Worm (Caenorhabditis elegans) whole organism, L4 larva: Measurements from ENCODE around the gene scl-10.

Experiments used
- F37D6.2 ChIP-seq: sonication (generic microtip); optimal IDR thresholded peaks from 2 replicates; lab custom pipeline; 2016; ENCODE audit warnings: mild to moderate bottlenecking, missing genetic modification characterization, missing compliant biosample characterization
- T20F7.1 ChIP-seq: fragments of 200-800 bp; sonication (Bioruptor generic); optimal IDR thresholded peaks from 2 replicates; lab custom pipeline; 2018; ENCODE audit warnings: mild to moderate bottlenecking, missing genetic modification characterization, missing compliant biosample characterization
- Y105C5A.15 ChIP-seq: fragments of 200-800 bp; sonication (Bioruptor generic); IDR thresholded peaks from 2 replicates; pipeline ENCODE4 v1.3.6; 2022; ENCODE audit warnings: missing genetic modification characterization, missing compliant biosample characterization
- Y5F2A.4 ChIP-seq: fragments of 200-800 bp; sonication (Bioruptor generic); optimal IDR thresholded peaks from 2 replicates; lab custom pipeline; 2018; ENCODE audit warnings: mild to moderate bottlenecking, missing genetic modification characterization, missing compliant biosample characterization
- Y75B8A.6 ChIP-seq: fragments of 200-800 bp; sonication (Bioruptor generic); IDR thresholded peaks from 2 replicates; pipeline ENCODE4 v1.3.6; 2022; ENCODE audit warnings: missing genetic modification reagents, missing genetic modification characterization, missing compliant biosample characterization
- ZK546.5 ChIP-seq, 2 experiments: sonication (generic microtip); optimal IDR thresholded peaks; 2 replicates each; lab custom pipeline; 2017; ENCODE audit warnings: missing biosample characterization in 2 of 2, missing genetic modification characterization in 2 of 2
- aha-1 ChIP-seq: fragments of 150-350 bp; peaks from one replicate; lab custom pipeline; 2014; ENCODE audit warnings: missing biosample characterization, missing genetic modification characterization
- ceh-82 ChIP-seq: sonication (generic microtip); optimal IDR thresholded peaks from 2 replicates; lab custom pipeline; 2017; ENCODE audit warnings: missing biosample characterization, missing genetic modification characterization
- ces-1 ChIP-seq: fragments of 150-350 bp; sonication (generic microtip); optimal IDR thresholded peaks from 4 replicates; lab custom pipeline; 2014; ENCODE audit warnings: missing biosample characterization, missing genetic modification reagents, missing genetic modification characterization
- cey-2 ChIP-seq: sonication (generic microtip); optimal IDR thresholded peaks from 3 replicates; lab custom pipeline; 2017; ENCODE audit warnings: missing genetic modification characterization, mild to moderate bottlenecking, missing compliant biosample characterization, antibody characterized with exemption, borderline replicate concordance; ENCODE audit not compliant: insufficient read depth
- ctbp-1 ChIP-seq: fragments of 200-800 bp; sonication (Bioruptor generic); IDR thresholded peaks from 2 replicates; pipeline ENCODE4 v1.3.6; 2022; ENCODE audit warnings: missing genetic modification reagents, missing genetic modification characterization, missing compliant biosample characterization
- daf-12 ChIP-seq: fragments of 150-350 bp; optimal IDR thresholded peaks from 2 replicates; lab custom pipeline; 2014; ENCODE audit warnings: missing biosample characterization, missing genetic modification reagents, missing genetic modification characterization
- daf-16 ChIP-seq, 3 experiments: sonication (generic microtip); optimal IDR thresholded peaks; 2 replicates each; lab custom pipeline; 2016 to 2017; ENCODE audit warnings: missing genetic modification characterization in 3 of 3, missing genetic modification reagents in 3 of 3, mild to moderate bottlenecking in 2 of 3, missing compliant biosample characterization in 2 of 3, missing biosample characterization in 1 of 3, moderate library complexity in 1 of 3
- daf-8 ChIP-seq: fragments of 200-800 bp; sonication (Bioruptor generic); IDR thresholded peaks from 2 replicates; pipeline ENCODE4 v1.3.6; 2022; ENCODE audit warnings: missing genetic modification characterization, missing compliant biosample characterization
- dmd-6 ChIP-seq: fragments of 200-800 bp; sonication (Bioruptor generic); IDR thresholded peaks from 2 replicates; pipeline ENCODE4 v1.3.6; 2022; ENCODE audit warnings: missing genetic modification reagents, missing genetic modification characterization, missing compliant biosample characterization
- duxl-1 ChIP-seq: sonication (generic microtip); optimal IDR thresholded peaks from 2 replicates; lab custom pipeline; 2016; ENCODE audit warnings: mild to moderate bottlenecking, missing genetic modification characterization, moderate library complexity, missing compliant biosample characterization; ENCODE audit not compliant: poor library complexity
- dve-1 ChIP-seq: sonication (generic microtip); optimal IDR thresholded peaks from 2 replicates; lab custom pipeline; 2017; ENCODE audit warnings: antibody characterized with exemption, mild to moderate bottlenecking, missing genetic modification characterization, missing compliant biosample characterization; ENCODE audit not compliant: insufficient read depth
- hif-1 ChIP-seq, 2 experiments: sonication (generic microtip); optimal IDR thresholded peaks; 2 replicates each; lab custom pipeline; 2016 to 2017; ENCODE audit warnings: missing compliant biosample characterization in 2 of 2, missing genetic modification characterization in 2 of 2, missing genetic modification reagents in 2 of 2, missing genotype in 2 of 2, mild to moderate bottlenecking in 1 of 2
- hlh-30 ChIP-seq: sonication (generic microtip); optimal IDR thresholded peaks from 2 replicates; lab custom pipeline; 2017; ENCODE audit warnings: antibody characterized with exemption, mild to moderate bottlenecking, missing genetic modification characterization, missing compliant biosample characterization; ENCODE audit not compliant: insufficient read depth
- hmg-1.1 ChIP-seq: fragments of 200-800 bp; sonication (Bioruptor generic); IDR thresholded peaks from 2 replicates; pipeline ENCODE4 v1.3.6; 2022; ENCODE audit warnings: missing genetic modification reagents, missing genetic modification characterization, missing compliant biosample characterization
- lin-13 ChIP-seq: fragments of 150-350 bp; optimal IDR thresholded peaks from 2 replicates; lab custom pipeline; 2014; ENCODE audit warnings: missing biosample characterization, missing genetic modification reagents, missing genetic modification characterization
- lin-15B ChIP-seq: fragments of 150-350 bp; sonication (generic microtip); optimal IDR thresholded peaks from 3 replicates; lab custom pipeline; 2014; ENCODE audit warnings: missing biosample characterization, missing genetic modification characterization
- lir-3 ChIP-seq: sonication (generic microtip); optimal IDR thresholded peaks from 2 replicates; lab custom pipeline; 2016; ENCODE audit warnings: mild to moderate bottlenecking, missing genetic modification characterization, missing compliant biosample characterization
- lsy-2 ChIP-seq, 2 experiments: fragments of 150-350 bp in 1 of 2; sonication (generic microtip) in 1 of 2; optimal IDR thresholded peaks; 2 replicates each; lab custom pipeline; 2014 to 2017; ENCODE audit warnings: missing biosample characterization in 2 of 2, missing genetic modification characterization in 2 of 2
- madf-5 ChIP-seq, 2 experiments: fragments of 200-800 bp; sonication (Bioruptor generic); IDR thresholded peaks; 2 replicates each; pipeline ENCODE4 v1.3.6; 2022; ENCODE audit warnings: missing compliant biosample characterization in 2 of 2, missing genetic modification characterization in 2 of 2
- madf-9 ChIP-seq: fragments of 200-800 bp; sonication (Bioruptor generic); conservative IDR thresholded peaks from 2 replicates; pipeline ENCODE4 v1.3.6; 2022; ENCODE audit warnings: missing genetic modification reagents, missing genetic modification characterization, missing compliant biosample characterization
- mdl-1 ChIP-seq, 2 experiments: fragments of 150-350 bp in 1 of 2; sonication (generic microtip) in 1 of 2; optimal IDR thresholded peaks; 2 replicates each; lab custom pipeline; 2014 to 2017; ENCODE audit warnings: missing biosample characterization in 2 of 2, missing genetic modification characterization in 2 of 2
- mxl-3 ChIP-seq: fragments of 200-800 bp; sonication (Bioruptor generic); optimal IDR thresholded peaks from 2 replicates; lab custom pipeline; 2018; ENCODE audit warnings: mild to moderate bottlenecking, missing genetic modification characterization, missing compliant biosample characterization
- nhr-102 ChIP-seq: sonication (generic microtip); optimal IDR thresholded peaks from 2 replicates; lab custom pipeline; 2016; ENCODE audit warnings: mild to moderate bottlenecking, missing genetic modification characterization, moderate library complexity, missing compliant biosample characterization
- nhr-237 ChIP-seq: sonication (generic microtip); optimal IDR thresholded peaks from 2 replicates; lab custom pipeline; 2017; ENCODE audit warnings: missing biosample characterization, missing genetic modification characterization
- nhr-28 ChIP-seq: fragments of 150-350 bp; optimal IDR thresholded peaks from 2 replicates; lab custom pipeline; 2014; ENCODE audit warnings: missing biosample characterization, missing genetic modification characterization
- nhr-42 ChIP-seq: fragments of 200-800 bp; sonication (Bioruptor generic); IDR thresholded peaks from 2 replicates; pipeline ENCODE4 v1.3.6; 2022; ENCODE audit warnings: missing genetic modification characterization, missing compliant biosample characterization
- nhr-48 ChIP-seq: sonication (generic microtip); optimal IDR thresholded peaks from 2 replicates; lab custom pipeline; 2016; ENCODE audit warnings: mild to moderate bottlenecking, missing genetic modification characterization, missing compliant biosample characterization
- php-3 ChIP-seq: fragments of 200-800 bp; sonication (Bioruptor generic); IDR thresholded peaks from 2 replicates; pipeline ENCODE4 v1.3.6; 2022; ENCODE audit warnings: missing genetic modification reagents, missing genetic modification characterization, missing compliant biosample characterization
- saeg-2 ChIP-seq: fragments of 200-800 bp; sonication (Bioruptor generic); IDR thresholded peaks from 2 replicates; pipeline ENCODE4 v1.3.6; 2022; ENCODE audit warnings: missing genetic modification reagents, missing genetic modification characterization, missing compliant biosample characterization
- sdz-12 ChIP-seq: fragments of 200-800 bp; sonication (Bioruptor generic); optimal IDR thresholded peaks from 2 replicates; lab custom pipeline; 2018; ENCODE audit warnings: mild to moderate bottlenecking, missing genetic modification characterization, missing compliant biosample characterization
- set-16 ChIP-seq: fragments of 200-800 bp; sonication (Bioruptor generic); IDR thresholded peaks from 2 replicates; pipeline ENCODE4 v1.3.6; 2022; ENCODE audit warnings: missing genetic modification reagents, missing genetic modification characterization, missing compliant biosample characterization
- skn-1 ChIP-seq: fragments of 150-350 bp; optimal IDR thresholded peaks from 2 replicates; lab custom pipeline; 2014; ENCODE audit warnings: missing biosample characterization, missing genetic modification characterization
- spr-1 ChIP-seq: sonication (generic microtip); optimal IDR thresholded peaks from 2 replicates; lab custom pipeline; 2016; ENCODE audit warnings: mild to moderate bottlenecking, missing genetic modification characterization, missing compliant biosample characterization
- tra-1 ChIP-seq: fragments of 200-800 bp; sonication (Bioruptor generic); IDR thresholded peaks from 2 replicates; pipeline ENCODE4 v1.3.6; 2022; ENCODE audit warnings: missing genetic modification reagents, missing genetic modification characterization, missing compliant biosample characterization
- unc-39 ChIP-seq: sonication (generic microtip); optimal IDR thresholded peaks from 2 replicates; lab custom pipeline; 2017; ENCODE audit warnings: missing biosample characterization, missing genetic modification characterization
- unc-62 ChIP-seq, 3 experiments: fragments of 150-350 bp in 1 of 3; sonication (generic microtip); optimal IDR thresholded peaks in 2 of 3; peaks in 1 of 3; 1 replicate in 1 of 3; 2 replicates in 2 of 3; lab custom pipeline; 2014 to 2017; ENCODE audit warnings: missing biosample characterization in 3 of 3, missing genetic modification characterization in 3 of 3, missing genetic modification reagents in 3 of 3, missing genotype in 1 of 3
- vab-7 ChIP-seq: fragments of 200-800 bp; sonication (Bioruptor generic); IDR thresholded peaks from 2 replicates; pipeline ENCODE4 v1.3.6; 2022; ENCODE audit warnings: missing genetic modification reagents, missing genetic modification characterization, missing compliant biosample characterization
- zip-11 ChIP-seq: fragments of 200-800 bp; sonication (Bioruptor generic); IDR thresholded peaks from 2 replicates; pipeline ENCODE4 v1.3.6; 2022; ENCODE audit warnings: missing genetic modification characterization, missing compliant biosample characterization
- zip-2 ChIP-seq: fragments of 150-350 bp; optimal IDR thresholded peaks from 2 replicates; lab custom pipeline; 2014; ENCODE audit warnings: missing biosample characterization, missing genetic modification characterization
- ztf-11 ChIP-seq: fragments of 150-350 bp; optimal IDR thresholded peaks from 2 replicates; lab custom pipeline; 2014; ENCODE audit warnings: missing biosample characterization, missing genetic modification characterization
- ztf-7 ChIP-seq: fragments of 150-350 bp; optimal IDR thresholded peaks from 2 replicates; lab custom pipeline; 2014; ENCODE audit warnings: missing biosample characterization, missing genetic modification characterization

The scl-10 gene

ce11 chrIV:13025853-13026343 is 22.4 kb upstream of the scl-10 start (continued):
- TF ChIP-seq nhr-28 (tag; lab: Kevin White, UChicago) (no peak), daf-12 (tag; lab: Kevin White, UChicago) (no peak), hif-1 (tag; optimal IDR thresholded peaks at IDR 0.05; lab: Kevin White, UChicago) (peak in 1 of 2 experiments; percentile 29), dve-1 (no peak), madf-9 (GFP tag; lab: Robert Waterston, UW) (no peak), zip-11 (GFP tag; lab: Robert Waterston, UW) (no peak), ces-1 (GFP tag; lab: Kevin White, UChicago) (peak; percentile 14), nhr-42 (GFP tag; lab: Robert Waterston, UW) (no peak), ztf-7 (tag; lab: Kevin White, UChicago) (no peak), cey-2 (tag; lab: Kevin White, UChicago) (no peak), mdl-1 (tag; optimal IDR thresholded peaks at IDR 0.05; lab: Kevin White, UChicago) (peak in 1 of 2 experiments; percentile 62), unc-62 (GFP tag; optimal IDR thresholded peaks at IDR 0.05 in 1 of 2; lab: Kevin White, UChicago) (peak in 1 of 2 experiments; percentile 57), unc-62 (tag; optimal IDR thresholded peaks at IDR 0.05; lab: Kevin White, UChicago) (no peak), unc-39 (tag; lab: Kevin White, UChicago) (no peak), daf-16 (GFP tag; optimal IDR thresholded peaks at IDR 0.05; lab: Kevin White, UChicago) (no peak), daf-16 (tag; optimal IDR thresholded peaks at IDR 0.05; lab: Kevin White, UChicago) (no peak), nhr-102 (no peak), madf-5 (GFP tag; IDR thresholded peaks at IDR 0.05; lab: Robert Waterston, UW) (no peak), php-3 (no peak)

ce11 chrIV:13026762-13027161 is 21.5 kb upstream of the scl-10 start:
- TF ChIP-seq nhr-102 (no peak), spr-1 (no peak), lsy-2 (tag; optimal IDR thresholded peaks at IDR 0.05; lab: Kevin White, UChicago) (peak in 1 of 2 experiments; percentile 1), ztf-11 (tag; lab: Kevin White, UChicago) (no peak), daf-16 (GFP tag; optimal IDR thresholded peaks at IDR 0.05; lab: Kevin White, UChicago) (no peak), daf-16 (tag; optimal IDR thresholded peaks at IDR 0.05; lab: Kevin White, UChicago) (peak; percentile 87), ZK546.5 (tag; optimal IDR thresholded peaks at IDR 0.05; lab: Kevin White, UChicago) (no peak), ceh-82 (tag; lab: Kevin White, UChicago) (no peak), lin-13 (GFP tag; lab: Kevin White, UChicago) (no peak), nhr-237 (tag; lab: Kevin White, UChicago) (no peak), hif-1 (tag; optimal IDR thresholded peaks at IDR 0.05; lab: Kevin White, UChicago) (peak in 1 of 2 experiments; percentile 46), nhr-28 (tag; lab: Kevin White, UChicago) (peak; percentile 27), tra-1 (GFP tag; lab: Robert Waterston, UW) (no peak), duxl-1 (no peak), zip-2 (peak; percentile 6), dmd-6 (GFP tag; lab: Robert Waterston, UW) (peak; percentile 91), mxl-3 (GFP tag; lab: Kevin White, UChicago) (peak; percentile 52), Y105C5A.15 (no peak), T20F7.1 (GFP tag; lab: Kevin White, UChicago) (no peak), sdz-12 (GFP tag; lab: Kevin White, UChicago) (no peak), skn-1 (no peak), saeg-2 (GFP tag; lab: Robert Waterston, UW) (no peak), set-16 (GFP tag; lab: Robert Waterston, UW) (no peak), zip-11 (GFP tag; lab: Robert Waterston, UW) (no peak), nhr-48 (tag; lab: Kevin White, UChicago) (peak; percentile 95), hlh-30 (tag; lab: Kevin White, UChicago) (peak; percentile 37), F37D6.2 (tag; lab: Kevin White, UChicago) (no peak), lir-3 (tag; lab: Kevin White, UChicago) (no peak), aha-1 (tag; lab: Kevin White, UChicago) (peak; percentile 85), lin-15B (tag; lab: Kevin White, UChicago) (no peak), php-3 (peak; percentile 74; the same call in 1 of the 2 replicates), ctbp-1 (GFP tag; lab: Robert Waterston, UW) (0 out of 2 replicates have a peak, but pooled peaks have one; percentile 39), daf-8 (GFP tag; lab: Robert Waterston, UW) (no peak), Y5F2A.4 (GFP tag; lab: Kevin White, UChicago) (no peak), madf-5 (GFP tag; IDR thresholded peaks at IDR 0.05; lab: Robert Waterston, UW) (no peak), hmg-1.1 (GFP tag; lab: Robert Waterston, UW) (0 out of 2 replicates have a peak, but pooled peaks have one; percentile 17), vab-7 (GFP tag; lab: Robert Waterston, UW) (no peak), Y75B8A.6 (no peak)
